Fruit fly (Drosophila melanogaster): ENCODE data around the gene Ets96B.

Ets96B gene

dm6 chr3R:24790036-24790435 lies 2.2 kb downstream of the Ets96B start, which contains the start of gene CG13634:
Gene CG13634, minus strand, starts transcription at chr3R:24790136.
- TF ChIP-seq Rel (GFP tag; optimal IDR thresholded peaks at IDR 0.05) = no peak
- TF ChIP-seq Rel (tag; optimal IDR thresholded peaks at IDR 0.05) = no peak
- TF ChIP-seq HLH106 (tag; optimal IDR thresholded peaks at IDR 0.05) = no peak
- TF ChIP-seq CrebA (GFP tag; optimal IDR thresholded peaks at IDR 0.05; ENCODE audit: borderline replicate concordance) = no peak
- TF ChIP-seq CG9705 (GFP tag; optimal IDR thresholded peaks at IDR 0.05) = no peak
- TF ChIP-seq Hr83 (GFP tag; optimal IDR thresholded peaks at IDR 0.05; ENCODE audit: poor library complexity, severe bottlenecking) = no peak

dm6 chr3R:24798595-24798994 lies 10.7 kb downstream of the Ets96B start:
- TF ChIP-seq dsf (GFP tag; optimal IDR thresholded peaks at IDR 0.05; ENCODE audit: borderline replicate concordance) (no peak), brk (GFP tag; optimal IDR thresholded peaks at IDR 0.05) (no peak), Hr83 (GFP tag; optimal IDR thresholded peaks at IDR 0.05; ENCODE audit: poor library complexity, severe bottlenecking) (no peak), dmrt93B (GFP tag; optimal IDR thresholded peaks at IDR 0.05) (no peak), OdsH (GFP tag; optimal IDR thresholded peaks at IDR 0.05) (no peak), lola (GFP tag; optimal IDR thresholded peaks at IDR 0.05) (no peak), Sp1 (GFP tag; optimal IDR thresholded peaks at IDR 0.05) (no peak), Rel (GFP tag; optimal IDR thresholded peaks at IDR 0.05) (no peak), Rel (tag; optimal IDR thresholded peaks at IDR 0.05) (no peak), fru (GFP tag; optimal IDR thresholded peaks at IDR 0.05) (no peak), rgr (GFP tag; optimal IDR thresholded peaks at IDR 0.05) (no peak), Dif (GFP tag; optimal IDR thresholded peaks at IDR 0.05; ENCODE audit: partially characterized antibody) (no peak), Vsx2 (GFP tag; optimal IDR thresholded peaks at IDR 0.05; ENCODE audit: partially characterized antibody) (no peak), sage (GFP tag; optimal IDR thresholded peaks at IDR 0.05) (no peak), Mio (GFP tag; optimal IDR thresholded peaks at IDR 0.05) (no peak), CG9705 (GFP tag; optimal IDR thresholded peaks at IDR 0.05) (no peak), ey (GFP tag; optimal IDR thresholded peaks at IDR 0.05) (no peak), Dfd (GFP tag; optimal IDR thresholded peaks at IDR 0.05) (no peak), woc (GFP tag; optimal IDR thresholded peaks at IDR 0.05) (no peak), HLH106 (tag; optimal IDR thresholded peaks at IDR 0.05) (no peak)

DNA sequence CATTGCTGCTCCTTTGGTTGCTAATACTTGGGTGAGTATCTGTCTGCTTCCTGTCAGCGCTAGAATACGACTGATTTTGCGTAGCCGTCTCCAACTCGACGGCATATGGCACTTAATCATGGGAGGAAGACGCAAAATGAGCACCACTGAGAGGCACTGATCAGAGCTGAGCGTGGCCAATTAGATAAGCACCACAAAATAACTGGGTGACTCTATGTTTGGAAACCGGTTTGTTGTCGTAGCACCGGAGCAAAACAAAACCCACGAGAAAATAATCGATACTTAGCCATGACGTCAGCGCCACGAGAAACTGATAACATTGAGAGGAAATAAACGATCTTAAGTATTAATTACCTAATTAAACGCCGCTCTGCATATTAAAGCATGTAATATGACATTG lies 11.6 kb downstream of the Ets96B start, which contains the start of gene Ude:
Gene Ude, minus strand, starts transcription at position 166 of the 400 bp plus-strand sequence.
- TF ChIP-seq Dif (GFP tag; optimal IDR thresholded peaks at IDR 0.05; ENCODE audit: partially characterized antibody) (peak; percentile 65), h (GFP tag; optimal IDR thresholded peaks at IDR 0.05) (no peak), tai (GFP tag; optimal IDR thresholded peaks at IDR 0.05) (no peak), HLH106 (tag; optimal IDR thresholded peaks at IDR 0.05) (no peak), ey (GFP tag; optimal IDR thresholded peaks at IDR 0.05) (no peak), N (GFP tag; optimal IDR thresholded peaks at IDR 0.05) (no peak), usp (GFP tag; optimal IDR thresholded peaks at IDR 0.05) (no peak), br (GFP tag; optimal IDR thresholded peaks at IDR 0.05) (no peak), sv (GFP tag; optimal IDR thresholded peaks at IDR 0.05) (no peak), jim (GFP tag; optimal IDR thresholded peaks at IDR 0.05) (no peak), Vsx2 (GFP tag; optimal IDR thresholded peaks at IDR 0.05; ENCODE audit: partially characterized antibody) (peak; percentile 59), pan (optimal IDR thresholded peaks at IDR 0.05) (no peak), Rel (GFP tag; optimal IDR thresholded peaks at IDR 0.05) (no peak), Rel (tag; optimal IDR thresholded peaks at IDR 0.05) (no peak), Sp1 (GFP tag; optimal IDR thresholded peaks at IDR 0.05) (no peak), dmrt93B (GFP tag; optimal IDR thresholded peaks at IDR 0.05) (no peak), CG9705 (GFP tag; optimal IDR thresholded peaks at IDR 0.05) (no peak), woc (GFP tag; optimal IDR thresholded peaks at IDR 0.05) (no peak), dl (GFP tag; optimal IDR thresholded peaks at IDR 0.05; ENCODE audit: insufficient read depth in 1 of 2, partially characterized antibody in 2 of 2) (peak in 1 of 2 experiments; percentile 44), foxo (GFP tag; optimal IDR thresholded peaks at IDR 0.05) (no peak), fru (GFP tag; optimal IDR thresholded peaks at IDR 0.05) (no peak), CrebA (GFP tag; optimal IDR thresholded peaks at IDR 0.05; ENCODE audit: borderline replicate concordance) (no peak), psq (GFP tag; optimal IDR thresholded peaks at IDR 0.05) (peak; percentile 11), Mio (GFP tag; optimal IDR thresholded peaks at IDR 0.05) (no peak), lola (GFP tag; optimal IDR thresholded peaks at IDR 0.05) (no peak), dsf (GFP tag; optimal IDR thresholded peaks at IDR 0.05; ENCODE audit: borderline replicate concordance) (no peak), Abd-B (GFP tag; optimal IDR thresholded peaks at IDR 0.05) (no peak), rgr (GFP tag; optimal IDR thresholded peaks at IDR 0.05) (no peak)

- TF ChIP-seq br (GFP tag; optimal IDR thresholded peaks at IDR 0.05) (no peak), Myc (optimal IDR thresholded peaks at IDR 0.05) (peak; percentile 72)
Observed at dm6 chr3R:24805048-24805447, 17.2 kb downstream of the Ets96B start, which contains the start of gene polybromo. Gene polybromo, minus strand, starts transcription at chr3R:24805259.
